Worm (Caenorhabditis elegans): Measurements from ENCODE around the gene map-1.

The map-1 gene

ce11 chrIV:3648634-3649240, 37.9 kb downstream of the map-1 start, which contains the start of gene CC8.2 (continued):
- TF ChIP-seq elt-3 (tag; optimal IDR thresholded peaks at IDR 0.05) = no peak
- peak; percentile 38 for TF ChIP-seq Y55F3AM.14 (GFP tag; optimal IDR thresholded peaks at IDR 0.05)
- TF ChIP-seq snpc-4 (tag; optimal IDR thresholded peaks at IDR 0.05) = no peak
- TF ChIP-seq nhr-23 (tag; optimal IDR thresholded peaks at IDR 0.05) = no peak
- TF ChIP-seq ceh-16 (tag; optimal IDR thresholded peaks at IDR 0.05) = no peak
- no peak for TF ChIP-seq unc-62 (GFP tag; optimal IDR thresholded peaks at IDR 0.05)

- TF ChIP-seq nhr-6 (tag; optimal IDR thresholded peaks at IDR 0.05) = no peak
- TF ChIP-seq egl-27 (tag; optimal IDR thresholded peaks at IDR 0.05) = no peak
- TF ChIP-seq unc-62 (GFP tag; optimal IDR thresholded peaks at IDR 0.05) = no peak
- TF ChIP-seq nhr-12 (tag; optimal IDR thresholded peaks at IDR 0.05) = no peak
- no peak for TF ChIP-seq lin-39 (tag; optimal IDR thresholded peaks at IDR 0.05)
- no peak for TF ChIP-seq nhr-11 (tag; optimal IDR thresholded peaks at IDR 0.05)
- peak; percentile 59 for TF ChIP-seq nhr-129 (tag; optimal IDR thresholded peaks at IDR 0.05)
- TF ChIP-seq nhr-23 (tag; optimal IDR thresholded peaks at IDR 0.05) = no peak
- peak; percentile 13 for TF ChIP-seq crh-2 (tag; optimal IDR thresholded peaks at IDR 0.05)
- TF ChIP-seq fos-1 (tag; optimal IDR thresholded peaks at IDR 0.05) = no peak
- no peak for TF ChIP-seq nhr-21 (tag; optimal IDR thresholded peaks at IDR 0.05)
- no peak for TF ChIP-seq ztf-1 (GFP tag; conservative IDR thresholded peaks at IDR 0.05)
- TF ChIP-seq elt-3 (tag; optimal IDR thresholded peaks at IDR 0.05) = no peak
- no peak for TF ChIP-seq unc-55 (GFP tag; optimal IDR thresholded peaks at IDR 0.05)
- no peak for TF ChIP-seq ZK546.5 (tag; optimal IDR thresholded peaks at IDR 0.05)
- no peak for TF ChIP-seq mbf-1 (tag; optimal IDR thresholded peaks at IDR 0.05)
- TF ChIP-seq sem-4 (tag; optimal IDR thresholded peaks at IDR 0.05) = no peak
- no peak for TF ChIP-seq ceh-16 (tag; optimal IDR thresholded peaks at IDR 0.05)
- no peak for TF ChIP-seq nhr-77 (tag; optimal IDR thresholded peaks at IDR 0.05)
- no peak for TF ChIP-seq ztf-11 (tag; optimal IDR thresholded peaks at IDR 0.05)
- TF ChIP-seq elt-1 (tag; optimal IDR thresholded peaks at IDR 0.05) = no peak
- TF ChIP-seq lin-13 (GFP tag; optimal IDR thresholded peaks at IDR 0.05) = no peak
- no peak for TF ChIP-seq snpc-4 (tag; optimal IDR thresholded peaks at IDR 0.05)
- no peak for TF ChIP-seq zag-1 (tag; optimal IDR thresholded peaks at IDR 0.05)
- no peak for TF ChIP-seq ama-1 (optimal IDR thresholded peaks at IDR 0.05)
- peak; percentile 9 for TF ChIP-seq gmeb-1 (tag; optimal IDR thresholded peaks at IDR 0.05)
- no peak for TF ChIP-seq ceh-82 (tag; optimal IDR thresholded peaks at IDR 0.05)
- no peak for TF ChIP-seq peb-1 (tag; optimal IDR thresholded peaks at IDR 0.05)
- peak; percentile 77 for TF ChIP-seq sma-9 (GFP tag; optimal IDR thresholded peaks at IDR 0.05)
- no peak for TF ChIP-seq sma-9 (tag; optimal IDR thresholded peaks at IDR 0.05)
- no peak for TF ChIP-seq aly-2 (tag; optimal IDR thresholded peaks at IDR 0.05)
- TF ChIP-seq nhr-10 (tag; optimal IDR thresholded peaks at IDR 0.05) = no peak
- TF ChIP-seq nhr-237 (tag; optimal IDR thresholded peaks at IDR 0.05) = no peak
- TF ChIP-seq unc-39 (tag; optimal IDR thresholded peaks at IDR 0.05) = no peak
- TF ChIP-seq F13H6.1 (tag; optimal IDR thresholded peaks at IDR 0.05) = peak; percentile 82
- TF ChIP-seq C34F6.9 (tag; optimal IDR thresholded peaks at IDR 0.05) = peak; percentile 26
- TF ChIP-seq blmp-1 (tag; optimal IDR thresholded peaks at IDR 0.05; ENCODE audit: insufficient read depth) = no peak
- TF ChIP-seq lin-11 (tag; optimal IDR thresholded peaks at IDR 0.05) = no peak
- TF ChIP-seq R02D3.7 (tag; optimal IDR thresholded peaks at IDR 0.05) = no peak
- no peak for TF ChIP-seq Y55F3AM.14 (GFP tag; optimal IDR thresholded peaks at IDR 0.05)
- TF ChIP-seq skn-1 (tag; optimal IDR thresholded peaks at IDR 0.05) = no peak
- no peak for TF ChIP-seq mab-5 (tag; optimal IDR thresholded peaks at IDR 0.05)
- peak; percentile 43 for TF ChIP-seq nhr-25 (tag; optimal IDR thresholded peaks at IDR 0.05)
- peak; percentile 52 for TF ChIP-seq ztf-4 (tag; optimal IDR thresholded peaks at IDR 0.05)
- no peak for TF ChIP-seq sma-3 (GFP tag; optimal IDR thresholded peaks at IDR 0.05)
- TF ChIP-seq lsy-2 (tag; optimal IDR thresholded peaks at IDR 0.05) = peak in 1 of 2 experiments; percentile 41
These were observed 39.1 kb downstream of the map-1 start for ce11 chrIV:3647551-3647950.

All from whole organism, L2 larva.